Worm (Caenorhabditis elegans) whole organism, L4 larva: ENCODE results near the gene F46C8.8.

Experiments
- Y5F2A.4 ChIP-seq: fragments of 200-800 bp; sonication (Bioruptor generic); optimal IDR thresholded peaks from 2 replicates; lab custom pipeline; 2018; ENCODE audit warnings: mild to moderate bottlenecking, missing genetic modification characterization, missing compliant biosample characterization
- ZK337.2 ChIP-seq: fragments of 200-800 bp; sonication (Bioruptor generic); IDR thresholded peaks from 2 replicates; pipeline ENCODE4 v1.3.6; 2022; ENCODE audit warnings: missing genetic modification reagents, missing genetic modification characterization, missing compliant biosample characterization
- aha-1 ChIP-seq: fragments of 150-350 bp; peaks from one replicate; lab custom pipeline; 2014; ENCODE audit warnings: missing biosample characterization, missing genetic modification characterization
- aly-2 ChIP-seq: sonication (generic microtip); optimal IDR thresholded peaks from 2 replicates; lab custom pipeline; 2018; ENCODE audit warnings: missing biosample characterization, missing genetic modification characterization
- ama-1 ChIP-seq: fragments of 150-350 bp; optimal IDR thresholded peaks from 2 replicates; lab custom pipeline; 2014; ENCODE audit warnings: inconsistent platforms, mixed read lengths
- ceh-20 ChIP-seq: fragments of 200-800 bp; sonication (Bioruptor generic); IDR thresholded peaks from 2 replicates; pipeline ENCODE4 v1.3.6; 2022; ENCODE audit warnings: missing genetic modification reagents, missing genetic modification characterization, missing compliant biosample characterization
- daf-16 ChIP-seq, 3 experiments: sonication (generic microtip); optimal IDR thresholded peaks; 2 replicates each; lab custom pipeline; 2016 to 2017; ENCODE audit warnings: missing genetic modification characterization in 3 of 3, missing genetic modification reagents in 3 of 3, mild to moderate bottlenecking in 2 of 3, missing compliant biosample characterization in 2 of 3, missing biosample characterization in 1 of 3, moderate library complexity in 1 of 3
- dmd-6 ChIP-seq: fragments of 200-800 bp; sonication (Bioruptor generic); IDR thresholded peaks from 2 replicates; pipeline ENCODE4 v1.3.6; 2022; ENCODE audit warnings: missing genetic modification reagents, missing genetic modification characterization, missing compliant biosample characterization
- dpl-1 ChIP-seq: fragments of 150-350 bp; optimal IDR thresholded peaks from 2 replicates; lab custom pipeline; 2014; ENCODE audit warnings: missing biosample characterization, missing genetic modification reagents, missing genetic modification characterization
- duxl-1 ChIP-seq: sonication (generic microtip); optimal IDR thresholded peaks from 2 replicates; lab custom pipeline; 2016; ENCODE audit warnings: mild to moderate bottlenecking, missing genetic modification characterization, moderate library complexity, missing compliant biosample characterization; ENCODE audit not compliant: poor library complexity
- gei-8 ChIP-seq: fragments of 200-800 bp; sonication (Bioruptor generic); optimal IDR thresholded peaks from 2 replicates; lab custom pipeline; 2018; ENCODE audit warnings: mild to moderate bottlenecking, missing genetic modification characterization, missing compliant biosample characterization
- hlh-11 ChIP-seq: fragments of 200-800 bp; sonication (Bioruptor generic); optimal IDR thresholded peaks from 2 replicates; lab custom pipeline; 2018; ENCODE audit warnings: mild to moderate bottlenecking, missing genetic modification characterization, missing compliant biosample characterization
- hlh-30 ChIP-seq: sonication (generic microtip); optimal IDR thresholded peaks from 2 replicates; lab custom pipeline; 2017; ENCODE audit warnings: antibody characterized with exemption, mild to moderate bottlenecking, missing genetic modification characterization, missing compliant biosample characterization; ENCODE audit not compliant: insufficient read depth
- jun-1 ChIP-seq: fragments of 150-350 bp; optimal IDR thresholded peaks from 2 replicates; lab custom pipeline; 2014; ENCODE audit warnings: missing biosample characterization, missing genetic modification reagents, missing genetic modification characterization
- lsy-2 ChIP-seq, 2 experiments: fragments of 150-350 bp in 1 of 2; sonication (generic microtip) in 1 of 2; optimal IDR thresholded peaks; 2 replicates each; lab custom pipeline; 2014 to 2017; ENCODE audit warnings: missing biosample characterization in 2 of 2, missing genetic modification characterization in 2 of 2
- mdl-1 ChIP-seq, 2 experiments: fragments of 150-350 bp in 1 of 2; sonication (generic microtip) in 1 of 2; optimal IDR thresholded peaks; 2 replicates each; lab custom pipeline; 2014 to 2017; ENCODE audit warnings: missing biosample characterization in 2 of 2, missing genetic modification characterization in 2 of 2
- mdt-29 ChIP-seq: fragments of 200-800 bp; sonication (Bioruptor generic); IDR thresholded peaks from 2 replicates; pipeline ENCODE4 v1.3.6; 2022; ENCODE audit warnings: missing genetic modification reagents, missing genetic modification characterization, missing compliant biosample characterization
- mep-1 ChIP-seq: fragments of 150-350 bp; sonication (generic microtip); optimal IDR thresholded peaks from 3 replicates; lab custom pipeline; 2014; ENCODE audit warnings: missing biosample characterization, missing genetic modification characterization
- mes-2 ChIP-seq: sonication (generic microtip); optimal IDR thresholded peaks from 2 replicates; lab custom pipeline; 2016; ENCODE audit warnings: missing genotype, mild to moderate bottlenecking, missing genetic modification characterization, missing compliant biosample characterization; ENCODE audit not compliant: poor library complexity, severe bottlenecking
- mxl-3 ChIP-seq: fragments of 200-800 bp; sonication (Bioruptor generic); optimal IDR thresholded peaks from 2 replicates; lab custom pipeline; 2018; ENCODE audit warnings: mild to moderate bottlenecking, missing genetic modification characterization, missing compliant biosample characterization
- nhr-102 ChIP-seq: sonication (generic microtip); optimal IDR thresholded peaks from 2 replicates; lab custom pipeline; 2016; ENCODE audit warnings: mild to moderate bottlenecking, missing genetic modification characterization, moderate library complexity, missing compliant biosample characterization
- nhr-111 ChIP-seq: fragments of 200-800 bp; sonication (Bioruptor generic); optimal IDR thresholded peaks from 2 replicates; lab custom pipeline; 2018; ENCODE audit warnings: mild to moderate bottlenecking, missing genetic modification characterization, missing compliant biosample characterization
- nhr-25 ChIP-seq: sonication (generic microtip); optimal IDR thresholded peaks from 2 replicates; lab custom pipeline; 2017; ENCODE audit warnings: missing genetic modification characterization, mild to moderate bottlenecking, missing compliant biosample characterization, antibody characterized with exemption, moderate library complexity, borderline replicate concordance; ENCODE audit not compliant: insufficient read depth
- nhr-28 ChIP-seq: fragments of 150-350 bp; optimal IDR thresholded peaks from 2 replicates; lab custom pipeline; 2014; ENCODE audit warnings: missing biosample characterization, missing genetic modification characterization
- nhr-41 ChIP-seq: fragments of 200-800 bp; sonication (Bioruptor generic); IDR thresholded peaks from 2 replicates; pipeline ENCODE4 v1.3.6; 2022; ENCODE audit warnings: missing genetic modification reagents, missing genetic modification characterization, missing compliant biosample characterization
- nhr-76 ChIP-seq: fragments of 150-350 bp; optimal IDR thresholded peaks from 2 replicates; lab custom pipeline; 2014; ENCODE audit warnings: missing biosample characterization, missing genetic modification characterization
- nhr-77 ChIP-seq: fragments of 150-350 bp; optimal IDR thresholded peaks from 2 replicates; lab custom pipeline; 2014; ENCODE audit warnings: missing biosample characterization, missing genetic modification characterization
- pha-4 ChIP-seq, 2 experiments: fragments of 150-350 bp in 1 of 2; fragments of 200-800 bp in 1 of 2; sonication (Bioruptor generic) in 1 of 2; IDR thresholded peaks in 1 of 2; optimal IDR thresholded peaks in 1 of 2; 2 replicates each; pipeline versions ENCODE4 v1.3.6 to Lab custom; 2014 to 2022; ENCODE audit warnings: missing genetic modification characterization in 2 of 2, missing genetic modification reagents in 2 of 2, missing biosample characterization in 1 of 2, missing compliant biosample characterization in 1 of 2
- php-3 ChIP-seq: fragments of 200-800 bp; sonication (Bioruptor generic); IDR thresholded peaks from 2 replicates; pipeline ENCODE4 v1.3.6; 2022; ENCODE audit warnings: missing genetic modification reagents, missing genetic modification characterization, missing compliant biosample characterization
- sdz-12 ChIP-seq: fragments of 200-800 bp; sonication (Bioruptor generic); optimal IDR thresholded peaks from 2 replicates; lab custom pipeline; 2018; ENCODE audit warnings: mild to moderate bottlenecking, missing genetic modification characterization, missing compliant biosample characterization
- set-16 ChIP-seq: fragments of 200-800 bp; sonication (Bioruptor generic); IDR thresholded peaks from 2 replicates; pipeline ENCODE4 v1.3.6; 2022; ENCODE audit warnings: missing genetic modification reagents, missing genetic modification characterization, missing compliant biosample characterization
- snpc-1.2 ChIP-seq: fragments of 200-800 bp; sonication (Bioruptor generic); IDR thresholded peaks from 2 replicates; pipeline ENCODE4 v1.3.6; 2022; ENCODE audit warnings: missing genetic modification reagents, missing genetic modification characterization, missing compliant biosample characterization
- snpc-4 ChIP-seq: fragments of 150-350 bp; optimal IDR thresholded peaks from 2 replicates; lab custom pipeline; 2014; ENCODE audit warnings: missing biosample characterization, missing genetic modification characterization
- tra-1 ChIP-seq: fragments of 200-800 bp; sonication (Bioruptor generic); IDR thresholded peaks from 2 replicates; pipeline ENCODE4 v1.3.6; 2022; ENCODE audit warnings: missing genetic modification reagents, missing genetic modification characterization, missing compliant biosample characterization
- unc-39 ChIP-seq: sonication (generic microtip); optimal IDR thresholded peaks from 2 replicates; lab custom pipeline; 2017; ENCODE audit warnings: missing biosample characterization, missing genetic modification characterization
- unc-62 ChIP-seq, 3 experiments: fragments of 150-350 bp in 1 of 3; sonication (generic microtip); optimal IDR thresholded peaks in 2 of 3; peaks in 1 of 3; 1 replicate in 1 of 3; 2 replicates in 2 of 3; lab custom pipeline; 2014 to 2017; ENCODE audit warnings: missing biosample characterization in 3 of 3, missing genetic modification characterization in 3 of 3, missing genetic modification reagents in 3 of 3, missing genotype in 1 of 3
- vab-7 ChIP-seq: fragments of 200-800 bp; sonication (Bioruptor generic); IDR thresholded peaks from 2 replicates; pipeline ENCODE4 v1.3.6; 2022; ENCODE audit warnings: missing genetic modification reagents, missing genetic modification characterization, missing compliant biosample characterization
- zip-11 ChIP-seq: fragments of 200-800 bp; sonication (Bioruptor generic); IDR thresholded peaks from 2 replicates; pipeline ENCODE4 v1.3.6; 2022; ENCODE audit warnings: missing genetic modification characterization, missing compliant biosample characterization

Gene F46C8.8

DNA sequence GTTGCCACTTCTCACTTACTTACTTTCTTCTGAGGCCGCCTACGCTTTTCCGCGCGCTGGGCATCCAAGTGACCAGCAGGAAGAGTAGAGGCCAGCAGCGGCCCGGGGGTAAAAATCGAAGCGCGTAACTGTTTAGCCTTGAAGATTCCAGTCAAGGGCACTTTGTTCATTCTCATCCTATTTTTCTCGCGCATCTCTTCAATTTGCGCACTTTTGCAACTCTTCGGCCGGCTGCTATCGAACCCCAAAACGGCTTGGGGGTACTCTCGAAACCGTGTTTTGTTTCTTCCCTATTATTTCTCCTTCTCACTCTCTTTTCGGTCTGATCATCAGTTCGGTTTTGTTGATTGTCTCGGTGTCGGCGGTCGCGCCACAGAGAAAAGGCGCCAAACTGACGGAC lies 32.4 kb upstream of the F46C8.8 start:
- TF ChIP-seq nhr-77 (tag; lab: Kevin White, UChicago): no peak
- TF ChIP-seq hlh-11 (tag; lab: Kevin White, UChicago): peak; percentile 23
- TF ChIP-seq unc-62 (GFP tag; optimal IDR thresholded peaks at IDR 0.05 in 1 of 2; lab: Kevin White, UChicago): peak in 1 of 2 experiments; percentile 53
- no peak for TF ChIP-seq unc-62 (tag; optimal IDR thresholded peaks at IDR 0.05; lab: Kevin White, UChicago)
- no peak for TF ChIP-seq ZK337.2 (GFP tag; lab: Robert Waterston, UW)
- TF ChIP-seq ama-1 (lab: Kevin White, UChicago): no peak
- peak; percentile 56 for TF ChIP-seq set-16 (GFP tag; lab: Robert Waterston, UW)
- peak; percentile 88 for TF ChIP-seq nhr-25 (tag; lab: Kevin White, UChicago)
- TF ChIP-seq aha-1 (tag; lab: Kevin White, UChicago): peak; percentile 91
- TF ChIP-seq mes-2 (tag; lab: Kevin White, UChicago): peak; percentile 12

DNA sequence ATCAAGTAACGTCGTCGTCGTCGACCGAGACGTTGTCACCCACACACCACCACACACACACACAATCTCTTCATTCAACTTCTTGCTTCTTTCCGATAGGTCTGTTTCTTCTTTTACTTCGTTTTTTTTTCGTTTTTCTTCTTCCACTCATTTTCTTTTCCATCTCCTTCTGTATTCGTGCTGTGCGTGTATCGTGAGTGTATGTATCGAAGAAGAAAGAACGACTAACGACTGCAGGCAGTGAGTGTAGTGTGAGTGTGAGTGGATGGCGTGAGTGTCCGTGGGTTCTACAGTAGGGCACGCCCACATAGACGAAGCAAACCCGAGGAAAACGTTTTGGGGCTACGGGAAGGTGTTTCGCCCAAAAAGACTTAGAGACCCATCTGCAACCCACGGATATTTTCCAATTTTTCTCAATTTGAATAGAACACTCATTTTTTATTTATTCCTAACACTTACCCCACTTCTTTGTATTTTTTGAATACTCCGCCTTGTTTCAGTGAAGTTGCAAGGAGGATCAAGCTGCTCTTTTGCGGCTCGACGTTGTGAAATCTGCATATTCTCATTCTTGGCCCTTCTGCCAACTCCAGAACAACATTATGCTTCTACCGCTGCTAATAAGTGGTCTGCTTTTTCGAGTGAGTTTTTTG lies 31.5 kb upstream of the F46C8.8 start, which contains the start of gene adt-2:
Gene adt-2, plus strand, starts transcription at position 600 of the 650 bp plus-strand sequence.
- TF ChIP-seq nhr-25 (tag; lab: Kevin White, UChicago) (peak; percentile 32), lsy-2 (tag; optimal IDR thresholded peaks at IDR 0.05; lab: Kevin White, UChicago) (peak in 1 of 2 experiments; percentile 29), gei-8 (GFP tag; lab: Kevin White, UChicago) (no peak), mdl-1 (tag; optimal IDR thresholded peaks at IDR 0.05; lab: Kevin White, UChicago) (peak in 1 of 2 experiments; percentile 49), mep-1 (tag; lab: Kevin White, UChicago) (peak; percentile 55), hlh-11 (tag; lab: Kevin White, UChicago) (peak; percentile 25), hlh-30 (tag; lab: Kevin White, UChicago) (peak; percentile 46), vab-7 (no peak), nhr-28 (tag; lab: Kevin White, UChicago) (peak; percentile 77), aly-2 (tag; lab: Kevin White, UChicago) (no peak)

DNA sequence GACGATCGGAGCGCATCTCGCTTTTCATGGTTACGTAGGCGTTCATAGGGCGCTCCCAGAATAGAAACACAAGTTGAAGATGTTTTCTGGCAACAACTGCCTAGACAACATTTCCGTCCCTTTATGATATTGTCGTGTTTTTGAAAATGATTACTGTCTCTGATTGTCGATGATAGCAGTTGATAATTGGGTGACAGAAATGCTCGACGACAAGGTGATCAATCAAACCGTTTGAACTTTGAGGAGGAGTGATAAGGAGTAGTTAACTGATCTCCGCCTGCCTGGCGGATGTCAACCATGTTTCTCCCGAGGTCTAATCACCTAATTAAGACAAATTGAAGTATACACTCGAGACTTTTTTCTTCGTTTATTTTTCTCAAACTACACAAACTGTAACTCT lies 29.7 kb upstream of the F46C8.8 start:
- peak in 1 of 2 experiments; percentile 95 for TF ChIP-seq unc-62 (GFP tag; optimal IDR thresholded peaks at IDR 0.05 in 1 of 2; lab: Kevin White, UChicago)
- no peak for TF ChIP-seq unc-62 (tag; optimal IDR thresholded peaks at IDR 0.05; lab: Kevin White, UChicago)
- no peak for TF ChIP-seq nhr-102 (tag; lab: Kevin White, UChicago)

DNA sequence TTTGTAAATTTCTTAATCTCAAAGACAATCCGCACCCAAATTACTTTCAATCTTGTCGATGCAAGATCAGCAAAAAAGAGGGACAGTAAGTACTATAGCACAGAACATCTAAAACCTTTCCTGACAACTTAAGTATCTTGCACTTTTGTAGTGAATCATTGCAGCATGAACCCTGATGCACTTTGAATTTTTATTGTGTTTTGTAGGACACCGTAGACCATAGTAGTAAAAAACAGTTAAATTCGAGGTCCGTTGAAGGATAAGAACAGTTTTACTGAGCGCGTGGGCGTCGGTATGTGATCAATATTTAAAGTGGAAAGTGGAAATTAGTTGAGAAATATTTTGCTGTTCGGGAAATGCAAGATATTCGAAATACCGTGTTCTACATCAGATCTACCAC lies 28.0 kb upstream of the F46C8.8 start:
- TF ChIP-seq unc-62 (GFP tag; optimal IDR thresholded peaks at IDR 0.05 in 1 of 2; lab: Kevin White, UChicago) (peak in 1 of 2 experiments; percentile 91), unc-62 (tag; optimal IDR thresholded peaks at IDR 0.05; lab: Kevin White, UChicago) (no peak), sdz-12 (GFP tag; lab: Kevin White, UChicago) (no peak)

DNA sequence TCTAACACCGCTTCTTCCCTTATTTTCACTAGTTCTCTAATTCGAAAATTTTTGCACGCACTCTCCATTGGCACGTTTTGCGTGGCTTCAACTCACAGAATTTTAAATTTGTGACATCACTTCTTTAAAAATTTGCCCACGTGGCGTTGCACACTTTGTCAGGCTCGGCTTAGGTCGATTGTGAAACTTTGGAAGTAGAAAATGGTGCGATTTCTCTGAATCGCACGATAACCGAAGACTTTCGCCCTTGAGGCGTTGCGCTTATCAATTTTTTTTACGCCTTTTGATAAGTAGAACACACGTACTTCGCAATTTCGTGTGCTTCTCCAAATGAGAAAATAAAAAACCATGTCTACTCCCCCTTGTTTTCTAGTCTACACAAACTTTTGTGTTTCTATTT lies 24.1 kb upstream of the F46C8.8 start:
- TF ChIP-seq ceh-20 (no peak), dmd-6 (GFP tag; lab: Robert Waterston, UW) (peak; percentile 96), mxl-3 (GFP tag; lab: Kevin White, UChicago) (peak; percentile 69), jun-1 (tag; lab: Kevin White, UChicago) (no peak), nhr-76 (tag; lab: Kevin White, UChicago) (no peak), unc-39 (tag; lab: Kevin White, UChicago) (no peak), mdt-29 (GFP tag; lab: Robert Waterston, UW) (peak; percentile 73), snpc-4 (tag; lab: Kevin White, UChicago) (no peak), tra-1 (GFP tag; lab: Robert Waterston, UW) (peak; percentile 81), duxl-1 (tag; lab: Kevin White, UChicago) (no peak), snpc-1.2 (GFP tag; lab: Robert Waterston, UW) (no peak), mep-1 (tag; lab: Kevin White, UChicago) (peak; percentile 32), php-3 (GFP tag; lab: Robert Waterston, UW) (0 out of 2 replicates have a peak, but pooled peaks have one; percentile 49), daf-16 (GFP tag; optimal IDR thresholded peaks at IDR 0.05; lab: Kevin White, UChicago) (no peak), daf-16 (tag; optimal IDR thresholded peaks at IDR 0.05; lab: Kevin White, UChicago) (peak; percentile 57), hlh-11 (tag; lab: Kevin White, UChicago) (peak; percentile 75), pha-4 (GFP tag; IDR thresholded peaks at IDR 0.05; lab: Robert Waterston, UW) (peak; percentile 48; the same call in 1 of the 2 replicates), pha-4 (tag; optimal IDR thresholded peaks at IDR 0.05; lab: Kevin White, UChicago) (no peak), nhr-41 (GFP tag; lab: Robert Waterston, UW) (no peak), aha-1 (tag; lab: Kevin White, UChicago) (peak; percentile 94), zip-11 (GFP tag; lab: Robert Waterston, UW) (no peak), Y5F2A.4 (no peak), nhr-111 (no peak), dpl-1 (no peak), set-16 (GFP tag; lab: Robert Waterston, UW) (no peak)
